Worm (Caenorhabditis elegans) whole organism, young adult: ENCODE results near the gene ttr-16.

Source experiments
- T26A5.8 ChIP-seq: sonication (generic microtip); optimal IDR thresholded peaks from 2 replicates; lab custom pipeline; 2016; ENCODE audit warnings: missing genetic modification characterization, missing compliant biosample characterization
- atf-7 ChIP-seq: sonication (generic microtip); optimal IDR thresholded peaks from 2 replicates; lab custom pipeline; 2017; ENCODE audit warnings: mild to moderate bottlenecking, missing genetic modification characterization, missing compliant biosample characterization
- fkh-3 ChIP-seq: sonication (generic microtip); optimal IDR thresholded peaks from 2 replicates; lab custom pipeline; 2016; ENCODE audit warnings: mild to moderate bottlenecking, missing genetic modification characterization, missing compliant biosample characterization
- tlf-1 ChIP-seq: fragments of 200-800 bp; sonication (Bioruptor generic); optimal IDR thresholded peaks from 2 replicates; lab custom pipeline; 2018; ENCODE audit warnings: mild to moderate bottlenecking, missing genetic modification characterization, missing compliant biosample characterization
- ztf-22 ChIP-seq: fragments of 200-800 bp; sonication (Bioruptor generic); optimal IDR thresholded peaks from 2 replicates; lab custom pipeline; 2018; ENCODE audit warnings: mild to moderate bottlenecking, missing genetic modification characterization, moderate library complexity, missing compliant biosample characterization

- TF ChIP-seq ztf-22, result no peak
- no peak for TF ChIP-seq T26A5.8
- no peak for TF ChIP-seq tlf-1 (GFP tag; lab: Kevin White, UChicago)
- no peak for TF ChIP-seq atf-7 (tag; lab: Kevin White, UChicago)
- no peak for TF ChIP-seq fkh-3
These were observed 41.6 kb downstream of the ttr-16 start, which contains the start of gene alh-3 for ce11 chrIV:11022303-11022702.
